Fruit fly (Drosophila melanogaster): ENCODE data around the gene CG15213.

The CG15213 gene

dm6 chr3L:5139312-5139711 is 6.3 kb upstream of the CG15213 start, which contains the start of the genes Tcs5 and CHMP2B (continued):
- TF ChIP-seq spab (GFP tag; optimal IDR thresholded peaks at IDR 0.05) (peak; percentile 100), CG7368 (GFP tag; optimal IDR thresholded peaks at IDR 0.05) (peak; percentile 99), pdm3 (GFP tag; optimal IDR thresholded peaks at IDR 0.05) (peak; percentile 100), Hr4 (GFP tag; optimal IDR thresholded peaks at IDR 0.05) (peak; percentile 100), CG32006 (GFP tag; optimal IDR thresholded peaks at IDR 0.05) (peak; percentile 100), CG6792 (GFP tag; optimal IDR thresholded peaks at IDR 0.05) (peak; percentile 100), Hr39 (GFP tag; optimal IDR thresholded peaks at IDR 0.05) (peak; percentile 100), acj6 (GFP tag; optimal IDR thresholded peaks at IDR 0.05) (peak; percentile 100)

DNA sequence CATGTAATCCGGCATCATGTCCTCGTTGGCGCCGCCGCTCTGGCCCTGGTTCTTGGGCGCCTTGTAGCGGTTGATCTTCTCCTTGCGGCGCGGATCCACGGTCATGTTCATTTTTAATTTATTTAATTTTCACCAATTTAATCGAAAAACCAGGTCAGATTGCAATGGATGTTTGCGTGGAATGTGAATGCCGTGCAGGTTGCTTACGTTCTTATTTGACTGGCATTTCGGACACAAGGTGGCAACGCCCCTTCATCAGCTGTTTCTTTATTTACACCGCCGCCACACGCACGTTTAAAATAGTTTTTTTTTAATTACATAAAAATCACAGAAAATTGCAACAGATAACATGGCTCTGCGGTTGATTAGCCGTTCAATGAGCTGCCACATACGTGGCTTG is 3.1 kb upstream of the CG15213 start, which contains the start of the genes CG10674 and CG4611:
Gene CG10674 (minus strand): TSS at position 170 of the 400 bp plus-strand sequence.
Gene CG4611 (plus strand): TSS at position 254 of the 400 bp plus-strand sequence.
- TF ChIP-seq svp (GFP tag) (peak; percentile 56), dsx (GFP tag; optimal IDR thresholded peaks at IDR 0.05; ENCODE audit: poor library complexity, severe bottlenecking) (no peak), Sox14 (GFP tag; optimal IDR thresholded peaks at IDR 0.05) (peak; percentile 34), Eip78C (GFP tag) (peak; percentile 64), fkh (GFP tag; optimal IDR thresholded peaks at IDR 0.05) (peak; percentile 81), Sox15 (GFP tag; optimal IDR thresholded peaks at IDR 0.05) (no peak)

DNA sequence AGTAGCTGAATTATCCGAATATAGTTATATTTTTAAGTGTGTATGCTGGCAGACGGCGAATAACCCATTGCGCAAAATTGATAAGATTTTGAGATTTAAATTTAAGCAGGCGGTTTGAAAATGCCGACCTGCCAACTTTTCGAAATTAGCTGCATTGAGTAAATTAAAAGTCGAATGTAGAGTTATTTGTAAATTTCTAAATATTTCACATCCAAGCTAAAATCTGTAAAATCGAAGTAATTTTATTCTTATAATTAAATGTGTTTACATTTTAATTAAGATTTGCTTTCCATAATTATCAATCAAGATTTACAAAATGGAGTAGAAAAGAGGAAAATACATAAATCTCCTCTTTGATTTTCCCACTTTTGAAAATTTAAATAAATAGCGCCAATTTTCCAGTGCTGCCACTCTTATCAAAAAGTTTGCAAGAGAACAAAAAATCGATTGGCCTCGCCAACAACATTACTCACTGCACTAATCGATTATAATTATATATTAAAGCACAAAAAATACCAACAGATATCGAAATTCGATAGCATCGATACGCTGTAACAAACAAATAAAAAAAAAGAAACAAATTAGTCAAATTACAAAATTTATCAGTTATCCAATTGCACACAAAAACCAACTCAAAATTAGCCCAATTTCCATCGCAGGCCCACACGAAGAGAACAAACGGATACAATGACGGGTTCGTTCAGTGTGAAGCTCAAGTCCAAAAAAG is 847 bp upstream of the CG15213 start, which contains the start of gene Yod1:
Gene Yod1 (plus strand): TSS at position 168 of the 727 bp plus-strand sequence.
- TF ChIP-seq Eip78C (GFP tag) (peak; percentile 54), Smox (GFP tag; optimal IDR thresholded peaks at IDR 0.05) (peak; percentile 23), Sox14 (GFP tag; optimal IDR thresholded peaks at IDR 0.05) (peak; percentile 10), CG6808 (GFP tag; optimal IDR thresholded peaks at IDR 0.05) (no peak), spab (GFP tag; optimal IDR thresholded peaks at IDR 0.05) (no peak), fkh (GFP tag; optimal IDR thresholded peaks at IDR 0.05) (peak; percentile 65), dsx (GFP tag; optimal IDR thresholded peaks at IDR 0.05; ENCODE audit: poor library complexity, severe bottlenecking) (peak; percentile 32), Ets96B (tag; optimal IDR thresholded peaks at IDR 0.05) (no peak), svp (GFP tag) (peak; percentile 94)

- TF ChIP-seq Eip78C (GFP tag) (peak; percentile 15), CG3919 (GFP tag; optimal IDR thresholded peaks at IDR 0.05) (no peak)
These were observed 1.8 kb downstream of the CG15213 start, which contains the start of gene CG15212 for dm6 chr3L:5131245-5131644. Gene CG15212, plus strand, starts transcription at chr3L:5131545.

- no peak for TF ChIP-seq Eip93F (GFP tag; optimal IDR thresholded peaks at IDR 0.05)
- no peak for TF ChIP-seq fkh (GFP tag; optimal IDR thresholded peaks at IDR 0.05)
- no peak for TF ChIP-seq Sox102F (GFP tag; optimal IDR thresholded peaks at IDR 0.05)
- TF ChIP-seq Eip78C (GFP tag) = no peak
- no peak for TF ChIP-seq salr (GFP tag; optimal IDR thresholded peaks at IDR 0.05)
- TF ChIP-seq CG10631 (GFP tag; optimal IDR thresholded peaks at IDR 0.05) = no peak
- no peak for TF ChIP-seq dsx (GFP tag; optimal IDR thresholded peaks at IDR 0.05; ENCODE audit: poor library complexity, severe bottlenecking)
- no peak for TF ChIP-seq CG6854 (GFP tag; optimal IDR thresholded peaks at IDR 0.05)
- TF ChIP-seq CG3032 (tag; optimal IDR thresholded peaks at IDR 0.05) = no peak
These were observed 2.5 kb downstream of the CG15213 start for dm6 chr3L:5130508-5130907.

dm6 chr3L:5129199-5129598 is 3.8 kb downstream of the CG15213 start, which contains the start of gene CG4597:
Gene CG4597, plus strand, starts transcription at chr3L:5129499.
- TF ChIP-seq Eip78C (GFP tag) (no peak), CG6276 (GFP tag; optimal IDR thresholded peaks at IDR 0.05) (no peak), CG7368 (GFP tag; optimal IDR thresholded peaks at IDR 0.05) (no peak), Sox15 (GFP tag; optimal IDR thresholded peaks at IDR 0.05) (no peak), CG6792 (GFP tag; optimal IDR thresholded peaks at IDR 0.05) (no peak), Hr39 (GFP tag; optimal IDR thresholded peaks at IDR 0.05) (no peak), Sox14 (GFP tag; optimal IDR thresholded peaks at IDR 0.05) (no peak), fd85E (GFP tag; optimal IDR thresholded peaks at IDR 0.05) (no peak), OdsH (GFP tag; optimal IDR thresholded peaks at IDR 0.05) (no peak), Hr38 (GFP tag; optimal IDR thresholded peaks at IDR 0.05) (no peak), dsx (GFP tag; optimal IDR thresholded peaks at IDR 0.05; ENCODE audit: poor library complexity, severe bottlenecking) (no peak), Blimp-1 (GFP tag; optimal IDR thresholded peaks at IDR 0.05) (no peak), net (GFP tag; optimal IDR thresholded peaks at IDR 0.05) (no peak), topi (GFP tag; optimal IDR thresholded peaks at IDR 0.05) (no peak), achi (GFP tag; optimal IDR thresholded peaks at IDR 0.05) (no peak), CG9139 (GFP tag; optimal IDR thresholded peaks at IDR 0.05) (no peak), esn (GFP tag; optimal IDR thresholded peaks at IDR 0.05) (no peak)

All from whole organism, prepupa.